Worm (Caenorhabditis elegans) whole organism, young adult: ENCODE measurements around the gene rack-1.

Source experiments
- ceh-91 ChIP-seq: fragments of 200-800 bp; sonication (Bioruptor generic); IDR thresholded peaks from 2 replicates; pipeline ENCODE4 v1.3.6; 2022; ENCODE audit warnings: missing genetic modification reagents, missing genetic modification characterization, missing compliant biosample characterization
- hsf-1 ChIP-seq: fragments of 200-800 bp; sonication (Bioruptor generic); IDR thresholded peaks from 2 replicates; pipeline ENCODE4 v1.3.6; 2022; ENCODE audit warnings: missing genetic modification reagents, missing genetic modification characterization, missing compliant biosample characterization
- lin-35 ChIP-seq, 3 experiments: fragments of 150-350 bp in 2 of 3; sonication (generic microtip) in 1 of 3; optimal IDR thresholded peaks; 2 replicates each; lab custom pipeline; 2014 to 2018; ENCODE audit warnings: missing biosample characterization in 3 of 3, missing genetic modification characterization in 3 of 3, missing genetic modification reagents in 3 of 3
- nhr-179 ChIP-seq: sonication (generic microtip); optimal IDR thresholded peaks from 2 replicates; lab custom pipeline; 2016; ENCODE audit warnings: mild to moderate bottlenecking, missing genetic modification characterization, missing compliant biosample characterization
- rcor-1 ChIP-seq: fragments of 200-800 bp; sonication (Bioruptor generic); IDR thresholded peaks from 2 replicates; pipeline ENCODE4 v1.3.6; 2022; ENCODE audit warnings: missing genetic modification reagents, missing genetic modification characterization, missing compliant biosample characterization
- ztf-18 ChIP-seq: sonication (generic microtip); optimal IDR thresholded peaks from 2 replicates; lab custom pipeline; 2016; ENCODE audit warnings: missing genotype, mild to moderate bottlenecking, missing genetic modification characterization, missing compliant biosample characterization

DNA sequence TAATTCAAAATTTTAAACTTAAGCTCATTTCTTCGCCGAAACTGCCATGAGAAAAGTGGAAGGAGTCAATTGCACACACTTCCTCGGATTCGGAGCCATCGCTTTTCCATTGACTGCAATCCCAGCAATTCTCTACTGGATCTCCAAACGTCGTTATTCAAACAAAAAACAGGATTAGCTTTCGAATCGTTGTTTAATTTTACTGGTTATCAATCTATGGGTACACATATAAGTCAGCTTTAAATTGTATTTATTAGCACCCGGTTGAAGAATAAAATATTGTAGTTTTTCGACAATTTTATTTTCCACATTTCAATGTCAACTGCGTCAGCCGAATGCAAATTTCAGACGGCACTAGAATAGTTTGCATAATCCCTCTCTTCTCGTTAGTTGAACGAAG lies 46.5 kb upstream of the rack-1 start, which contains the start of gene glt-3:
- TF ChIP-seq hsf-1 (no peak), ztf-18 (tag; lab: Kevin White, UChicago) (no peak), ceh-91 (GFP tag; lab: Robert Waterston, UW) (no peak), nhr-179 (tag; lab: Kevin White, UChicago) (no peak), rcor-1 (GFP tag; lab: Robert Waterston, UW) (no peak), lin-35 (GFP tag; optimal IDR thresholded peaks at IDR 0.05; lab: Kevin White, UChicago) (no peak)
